Comparison of ENCODE assay signal across 1 fruit fly cellular context in the genomic region with DNA sequence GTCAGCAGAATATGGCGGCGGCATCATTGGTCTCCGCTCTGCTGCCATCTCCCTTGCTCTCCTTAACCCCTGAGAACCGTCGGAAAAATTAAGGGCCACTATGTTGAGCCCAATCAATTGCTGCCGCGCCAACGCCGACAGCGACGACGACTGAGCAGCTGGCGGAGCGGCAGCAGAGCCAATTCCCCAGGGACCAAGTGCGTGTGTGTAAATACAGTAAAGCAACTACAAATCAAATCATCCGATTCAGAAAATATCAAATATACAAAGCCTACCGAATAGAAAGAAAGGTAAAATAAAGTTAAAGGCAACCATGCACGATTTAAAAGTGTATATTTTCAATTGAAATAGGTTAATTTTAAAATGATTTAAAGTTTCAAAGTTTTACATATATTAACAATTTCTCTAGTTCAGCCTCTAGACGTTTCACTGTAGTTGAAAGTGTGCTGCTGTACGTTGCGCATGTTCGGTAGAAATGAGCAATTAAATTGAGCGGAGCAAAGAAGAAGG.
A peak's percentile ranks its signal among the peaks of the same experiment; 100 is the strongest.
TF ChIP-seq lines count a peak whose summit lies in the region.

No protein-coding gene starts in this region.

TF ChIP-seq in whole organism, embryonic, 481 proteins besides CTCF, POLR2A, EP300 and RAD21 (continued from another document):
- TF ChIP-seq otp (GFP tag; IDR thresholded peaks at IDR 0.05; lab: Robert Waterston, UW) (no peak), CG14014 (GFP tag; IDR thresholded peaks at IDR 0.05; lab: Robert Waterston, UW) (peak; percentile 59), CG18476 (GFP tag; optimal IDR thresholded peaks at IDR 0.05; lab: Kevin White, UChicago) (peak; percentile 31), nom (GFP tag; optimal IDR thresholded peaks at IDR 0.05; lab: Kevin White, UChicago) (no peak), Fer2 (tag; optimal IDR thresholded peaks at IDR 0.05; lab: Kevin White, UChicago) (peak; percentile 20), prd (optimal IDR thresholded peaks at IDR 0.05; lab: Kevin White, UChicago) (no peak), prd (GFP tag; IDR thresholded peaks at IDR 0.05; lab: Robert Waterston, UW) (peak; percentile 42; the same call in 1 of the 3 replicates), sug (tag; optimal IDR thresholded peaks at IDR 0.05; lab: Kevin White, UChicago) (peak; percentile 45), CG7786 (GFP tag; optimal IDR thresholded peaks at IDR 0.05; lab: Kevin White, UChicago) (peak; percentile 1), CG9932 (GFP tag; IDR thresholded peaks at IDR 0.05; lab: Robert Waterston, UW) (peak; percentile 59), CG9437 (GFP tag; optimal IDR thresholded peaks at IDR 0.05; lab: Kevin White, UChicago) (no peak), Med (GFP tag; lab: Kevin White, UChicago) (peak; percentile 83), cwo (GFP tag; optimal IDR thresholded peaks at IDR 0.05; lab: Kevin White, UChicago) (peak; percentile 65), Deaf1 (tag; optimal IDR thresholded peaks at IDR 0.05; lab: Kevin White, UChicago) (peak; percentile 50)
